Worm (Caenorhabditis elegans) whole organism, young adult: ENCODE measurements around the gene ZC373.2.
A peak's percentile ranks its signal among the peaks of the same experiment; 100 is the strongest.

ENCODE experiments used
- B0035.1 ChIP-seq: sonication (generic microtip); optimal IDR thresholded peaks from 2 replicates; lab custom pipeline; 2016; ENCODE audit warnings: missing genetic modification characterization, mild to moderate bottlenecking, missing compliant biosample characterization, missing genotype, missing genetic modification reagents
- C17E4.6 ChIP-seq: fragments of 200-800 bp; sonication (Bioruptor generic); IDR thresholded peaks from 2 replicates; pipeline ENCODE4 v1.3.6; 2022; ENCODE audit warnings: missing genetic modification reagents, missing genetic modification characterization, missing compliant biosample characterization
- F33H1.4 ChIP-seq: fragments of 200-800 bp; sonication (Bioruptor generic); IDR thresholded peaks from 2 replicates; pipeline ENCODE4 v1.3.6; 2022; ENCODE audit warnings: missing genetic modification reagents, missing genetic modification characterization, missing compliant biosample characterization
- F55B11.4 ChIP-seq: sonication (generic microtip); optimal IDR thresholded peaks from 2 replicates; lab custom pipeline; 2016; ENCODE audit warnings: missing compliant biosample characterization, missing genetic modification characterization, borderline replicate concordance; ENCODE audit not compliant: insufficient read depth
- K12H6.12 ChIP-seq: fragments of 200-800 bp; sonication (Bioruptor generic); optimal IDR thresholded peaks from 2 replicates; lab custom pipeline; 2018; ENCODE audit warnings: mild to moderate bottlenecking, missing genetic modification characterization, missing compliant biosample characterization
- Y53F4B.3 ChIP-seq: fragments of 200-800 bp; sonication (Bioruptor generic); IDR thresholded peaks from 2 replicates; pipeline ENCODE4 v1.3.6; 2022; ENCODE audit warnings: missing genetic modification reagents, missing genetic modification characterization, missing compliant biosample characterization
- akir-1 ChIP-seq: fragments of 200-800 bp; sonication (Bioruptor generic); optimal IDR thresholded peaks from 2 replicates; lab custom pipeline; 2018; ENCODE audit warnings: mild to moderate bottlenecking, missing genetic modification characterization, moderate library complexity, missing compliant biosample characterization
- ama-1 ChIP-seq, 3 experiments: fragments of 150-350 bp in 1 of 3; sonication (generic microtip) in 2 of 3; optimal IDR thresholded peaks; 2 replicates each; lab custom pipeline; 2014 to 2018; ENCODE audit warnings: missing biosample characterization in 2 of 3, missing genetic modification characterization in 2 of 3, missing genetic modification reagents in 2 of 3
- aptf-2 ChIP-seq: fragments of 200-800 bp; sonication (Bioruptor generic); conservative IDR thresholded peaks from 2 replicates; pipeline ENCODE4 v1.3.6; 2022; ENCODE audit warnings: missing genetic modification reagents, missing genetic modification characterization, missing compliant biosample characterization
- aptf-3 ChIP-seq: fragments of 200-800 bp; sonication (Bioruptor generic); IDR thresholded peaks from 2 replicates; pipeline ENCODE4 v1.3.6; 2022; ENCODE audit warnings: missing genetic modification characterization, missing compliant biosample characterization
- attf-3 ChIP-seq: fragments of 200-800 bp; sonication (Bioruptor generic); conservative IDR thresholded peaks from 2 replicates; pipeline ENCODE4 v1.3.6; 2022; ENCODE audit warnings: missing genetic modification reagents, missing genetic modification characterization, missing compliant biosample characterization
- attf-6 ChIP-seq: fragments of 200-800 bp; sonication (Bioruptor generic); IDR thresholded peaks from 2 replicates; pipeline ENCODE4 v1.3.6; 2022; ENCODE audit warnings: missing genetic modification reagents, missing genetic modification characterization, missing compliant biosample characterization
- ceh-58 ChIP-seq: fragments of 200-800 bp; sonication (Bioruptor generic); IDR thresholded peaks from 2 replicates; pipeline ENCODE4 v1.3.6; 2022; ENCODE audit warnings: missing genetic modification characterization, missing compliant biosample characterization
- ceh-91 ChIP-seq: fragments of 200-800 bp; sonication (Bioruptor generic); IDR thresholded peaks from 2 replicates; pipeline ENCODE4 v1.3.6; 2022; ENCODE audit warnings: missing genetic modification reagents, missing genetic modification characterization, missing compliant biosample characterization
- chd-7 ChIP-seq: sonication (generic microtip); optimal IDR thresholded peaks from 2 replicates; lab custom pipeline; 2016; ENCODE audit warnings: mild to moderate bottlenecking, missing genetic modification characterization, moderate library complexity, missing compliant biosample characterization
- egl-44 ChIP-seq: fragments of 200-800 bp; sonication (Bioruptor generic); IDR thresholded peaks from 2 replicates; pipeline ENCODE4 v1.3.6; 2022; ENCODE audit warnings: missing genetic modification reagents, missing genetic modification characterization, missing compliant biosample characterization
- ekl-4 ChIP-seq: fragments of 200-800 bp; sonication (Bioruptor generic); IDR thresholded peaks from 2 replicates; pipeline ENCODE4 v1.3.6; 2022; ENCODE audit warnings: missing genetic modification reagents, missing genetic modification characterization, missing compliant biosample characterization
- ets-4 ChIP-seq: fragments of 200-800 bp; sonication (Bioruptor generic); optimal IDR thresholded peaks from 2 replicates; lab custom pipeline; 2018; ENCODE audit warnings: mild to moderate bottlenecking, missing genetic modification characterization, missing compliant biosample characterization
- fkh-3 ChIP-seq: sonication (generic microtip); optimal IDR thresholded peaks from 2 replicates; lab custom pipeline; 2016; ENCODE audit warnings: mild to moderate bottlenecking, missing genetic modification characterization, missing compliant biosample characterization
- hmg-1.2 ChIP-seq: fragments of 200-800 bp; sonication (Bioruptor generic); IDR thresholded peaks from 2 replicates; pipeline ENCODE4 v1.3.6; 2022; ENCODE audit warnings: missing genetic modification reagents, missing genetic modification characterization, missing compliant biosample characterization
- hmg-20 ChIP-seq: fragments of 200-800 bp; sonication (Bioruptor generic); IDR thresholded peaks from 2 replicates; pipeline ENCODE4 v1.3.6; 2022; ENCODE audit warnings: missing genetic modification reagents, missing genetic modification characterization, missing compliant biosample characterization
- hrde-1 ChIP-seq: sonication (generic microtip); optimal IDR thresholded peaks from 2 replicates; lab custom pipeline; 2016; ENCODE audit warnings: missing genetic modification characterization, mild to moderate bottlenecking, missing compliant biosample characterization, moderate library complexity, missing genotype, missing genetic modification reagents, borderline replicate concordance
- hsf-1 ChIP-seq: fragments of 200-800 bp; sonication (Bioruptor generic); IDR thresholded peaks from 2 replicates; pipeline ENCODE4 v1.3.6; 2022; ENCODE audit warnings: missing genetic modification reagents, missing genetic modification characterization, missing compliant biosample characterization
- let-526 ChIP-seq: fragments of 200-800 bp; sonication (Bioruptor generic); IDR thresholded peaks from 2 replicates; pipeline ENCODE4 v1.3.6; 2022; ENCODE audit warnings: missing genetic modification reagents, missing genetic modification characterization, missing compliant biosample characterization
- lin-35 ChIP-seq, 3 experiments: fragments of 150-350 bp in 2 of 3; sonication (generic microtip) in 1 of 3; optimal IDR thresholded peaks; 2 replicates each; lab custom pipeline; 2014 to 2018; ENCODE audit warnings: missing biosample characterization in 3 of 3, missing genetic modification characterization in 3 of 3, missing genetic modification reagents in 3 of 3
- lsl-1 ChIP-seq: fragments of 200-800 bp; sonication (Bioruptor generic); optimal IDR thresholded peaks from 2 replicates; lab custom pipeline; 2018; ENCODE audit warnings: mild to moderate bottlenecking, missing genetic modification characterization, moderate library complexity, missing compliant biosample characterization
- madf-10 ChIP-seq: sonication (generic microtip); optimal IDR thresholded peaks from 2 replicates; lab custom pipeline; 2016; ENCODE audit warnings: mild to moderate bottlenecking, missing genetic modification characterization, missing compliant biosample characterization
- madf-3 ChIP-seq: fragments of 200-800 bp; sonication (Bioruptor generic); IDR thresholded peaks from 2 replicates; pipeline ENCODE4 v1.3.6; 2022; ENCODE audit warnings: missing genetic modification reagents, missing genetic modification characterization, missing compliant biosample characterization
- madf-6 ChIP-seq: fragments of 200-800 bp; sonication (Bioruptor generic); IDR thresholded peaks from 2 replicates; pipeline ENCODE4 v1.3.6; 2022; ENCODE audit warnings: missing genetic modification reagents, missing genetic modification characterization, missing compliant biosample characterization
- mcd-1 ChIP-seq: fragments of 200-800 bp; sonication (Bioruptor generic); IDR thresholded peaks from 2 replicates; pipeline ENCODE4 v1.3.6; 2022; ENCODE audit warnings: missing genetic modification reagents, missing genetic modification characterization, missing compliant biosample characterization
- nfya-1 ChIP-seq: sonication (generic microtip); optimal IDR thresholded peaks from 2 replicates; lab custom pipeline; 2017; ENCODE audit warnings: antibody characterized with exemption, missing compliant biosample characterization, missing genetic modification characterization, borderline replicate concordance; ENCODE audit not compliant: insufficient read depth
- nfya-2 ChIP-seq: fragments of 200-800 bp; sonication (Bioruptor generic); IDR thresholded peaks from 2 replicates; pipeline ENCODE4 v1.3.6; 2022; ENCODE audit warnings: missing genetic modification reagents, missing genetic modification characterization, missing compliant biosample characterization
- nfyb-1 ChIP-seq: fragments of 200-800 bp; sonication (Bioruptor generic); IDR thresholded peaks from 2 replicates; pipeline ENCODE4 v1.3.6; 2022; ENCODE audit warnings: missing genetic modification reagents, missing genetic modification characterization, missing compliant biosample characterization
- nhr-90 ChIP-seq: sonication (generic microtip); optimal IDR thresholded peaks from 2 replicates; lab custom pipeline; 2016; ENCODE audit warnings: missing genotype, mild to moderate bottlenecking, missing genetic modification characterization, missing compliant biosample characterization
- pha-4 ChIP-seq: fragments of 150-350 bp; sonication (generic microtip); optimal IDR thresholded peaks from 2 replicates; lab custom pipeline; 2014; ENCODE audit warnings: missing biosample characterization, missing genetic modification reagents, missing genetic modification characterization
- repo-1 ChIP-seq: sonication (generic microtip); optimal IDR thresholded peaks from 2 replicates; lab custom pipeline; 2017; ENCODE audit warnings: mild to moderate bottlenecking, missing genetic modification characterization, missing compliant biosample characterization
- sea-2 ChIP-seq: fragments of 200-800 bp; sonication (Bioruptor generic); IDR thresholded peaks from 2 replicates; pipeline ENCODE4 v1.3.6; 2022; ENCODE audit warnings: missing genetic modification characterization, missing compliant biosample characterization
- snpc-1.3 ChIP-seq: sonication (generic microtip); optimal IDR thresholded peaks from 2 replicates; lab custom pipeline; 2017; ENCODE audit warnings: missing genetic modification characterization, mild to moderate bottlenecking, missing compliant biosample characterization, antibody characterized with exemption, moderate library complexity, missing genotype, missing genetic modification reagents; ENCODE audit not compliant: insufficient read depth
- snpc-4 ChIP-seq, 5 experiments: fragments of 150-350 bp in 1 of 5; sonication (generic microtip) in 4 of 5; optimal IDR thresholded peaks; 2 replicates each; lab custom pipeline; 2014 to 2018; ENCODE audit warnings: missing genetic modification characterization in 5 of 5, missing biosample characterization in 3 of 5, antibody characterized with exemption in 2 of 5, mild to moderate bottlenecking in 2 of 5, missing compliant biosample characterization in 2 of 5, missing genotype in 2 of 5, moderate library complexity in 2 of 5, missing genetic modification reagents in 1 of 5
- somi-1 ChIP-seq: fragments of 200-800 bp; sonication (Bioruptor generic); optimal IDR thresholded peaks from 2 replicates; lab custom pipeline; 2018; ENCODE audit warnings: mild to moderate bottlenecking, missing genetic modification characterization, missing compliant biosample characterization
- sptf-2 ChIP-seq: fragments of 200-800 bp; sonication (Bioruptor generic); optimal IDR thresholded peaks from 2 replicates; lab custom pipeline; 2018; ENCODE audit warnings: mild to moderate bottlenecking, missing genetic modification characterization, missing compliant biosample characterization
- zfh-2 ChIP-seq: fragments of 200-800 bp; sonication (Bioruptor generic); conservative IDR thresholded peaks from 2 replicates; pipeline ENCODE4 v1.3.6; 2022; ENCODE audit warnings: missing genetic modification reagents, missing genetic modification characterization, missing compliant biosample characterization
- zim-3 ChIP-seq: sonication (generic microtip); optimal IDR thresholded peaks from 2 replicates; lab custom pipeline; 2017; ENCODE audit warnings: mild to moderate bottlenecking, missing genetic modification characterization, moderate library complexity, missing compliant biosample characterization
- ztf-22 ChIP-seq: fragments of 200-800 bp; sonication (Bioruptor generic); optimal IDR thresholded peaks from 2 replicates; lab custom pipeline; 2018; ENCODE audit warnings: mild to moderate bottlenecking, missing genetic modification characterization, moderate library complexity, missing compliant biosample characterization
- ztf-25 ChIP-seq: fragments of 200-800 bp; sonication (Bioruptor generic); IDR thresholded peaks from 2 replicates; pipeline ENCODE4 v1.3.6; 2022; ENCODE audit warnings: missing genetic modification reagents, missing genetic modification characterization, missing compliant biosample characterization
- ztf-3 ChIP-seq: fragments of 200-800 bp; sonication (Bioruptor generic); optimal IDR thresholded peaks from 2 replicates; lab custom pipeline; 2018; ENCODE audit warnings: mild to moderate bottlenecking, missing genetic modification characterization, missing compliant biosample characterization

The ZC373.2 gene

ce11 chrX:10017975-10018654, 40.1 kb downstream of the ZC373.2 start, which contains the start of gene F19C6.4 (continued):
- TF ChIP-seq sptf-2 (GFP tag; lab: Kevin White, UChicago) (no peak), attf-3 (GFP tag; lab: Robert Waterston, UW) (no peak), lin-35 (GFP tag; optimal IDR thresholded peaks at IDR 0.05; lab: Kevin White, UChicago) (no peak), F55B11.4 (tag; lab: Kevin White, UChicago) (no peak), K12H6.12 (tag; lab: Kevin White, UChicago) (no peak), nhr-90 (tag; lab: Kevin White, UChicago) (no peak), hrde-1 (peak; percentile 35), akir-1 (GFP tag; lab: Kevin White, UChicago) (no peak), ztf-3 (no peak), let-526 (GFP tag; lab: Robert Waterston, UW) (no peak), ceh-91 (no peak), madf-3 (GFP tag; lab: Robert Waterston, UW) (no peak), fkh-3 (tag; lab: Kevin White, UChicago) (no peak), egl-44 (GFP tag; lab: Robert Waterston, UW) (peak; percentile 54; the same call in 1 of the 2 replicates), nfya-2 (no peak), ets-4 (GFP tag; lab: Kevin White, UChicago) (no peak), ceh-58 (GFP tag; lab: Robert Waterston, UW) (no peak), chd-7 (tag; lab: Kevin White, UChicago) (peak; percentile 10), repo-1 (tag; lab: Kevin White, UChicago) (no peak), madf-10 (tag; lab: Kevin White, UChicago) (no peak), F33H1.4 (GFP tag; lab: Robert Waterston, UW) (no peak), pha-4 (tag; lab: Kevin White, UChicago) (no peak), ztf-25 (GFP tag; lab: Robert Waterston, UW) (0 out of 2 replicates have a peak, but pooled peaks have one; percentile 62), snpc-4 (GFP tag; optimal IDR thresholded peaks at IDR 0.05; lab: Kevin White, UChicago) (peak; percentile 56), snpc-4 (tag; optimal IDR thresholded peaks at IDR 0.05; lab: Kevin White, UChicago) (no peak), aptf-2 (GFP tag; lab: Robert Waterston, UW) (no peak), ztf-22 (no peak), snpc-1.3 (tag; lab: Kevin White, UChicago) (no peak), B0035.1 (no peak), C17E4.6 (GFP tag; lab: Robert Waterston, UW) (no peak), zim-3 (tag; lab: Kevin White, UChicago) (no peak), ama-1 (optimal IDR thresholded peaks at IDR 0.05; lab: Kevin White, UChicago) (no peak), ama-1 (GFP tag; optimal IDR thresholded peaks at IDR 0.05; lab: Kevin White, UChicago) (peak in 1 of 2 experiments; percentile 60), aptf-3 (GFP tag; lab: Robert Waterston, UW) (no peak), nfya-1 (no peak), attf-6 (GFP tag; lab: Robert Waterston, UW) (no peak), somi-1 (no peak), sea-2 (GFP tag; lab: Robert Waterston, UW) (no peak), hsf-1 (GFP tag; lab: Robert Waterston, UW) (no peak), Y53F4B.3 (GFP tag; lab: Robert Waterston, UW) (no peak), zfh-2 (GFP tag; lab: Robert Waterston, UW) (no peak), nfyb-1 (GFP tag; lab: Robert Waterston, UW) (no peak), lsl-1 (no peak), madf-6 (no peak), ekl-4 (GFP tag; lab: Robert Waterston, UW) (no peak), hmg-20 (GFP tag; lab: Robert Waterston, UW) (no peak), hmg-1.2 (GFP tag; lab: Robert Waterston, UW) (peak; percentile 60), mcd-1 (GFP tag; lab: Robert Waterston, UW) (no peak)
